Worm (Caenorhabditis elegans): ENCODE results near the gene rfc-1.

Gene rfc-1

DNA sequence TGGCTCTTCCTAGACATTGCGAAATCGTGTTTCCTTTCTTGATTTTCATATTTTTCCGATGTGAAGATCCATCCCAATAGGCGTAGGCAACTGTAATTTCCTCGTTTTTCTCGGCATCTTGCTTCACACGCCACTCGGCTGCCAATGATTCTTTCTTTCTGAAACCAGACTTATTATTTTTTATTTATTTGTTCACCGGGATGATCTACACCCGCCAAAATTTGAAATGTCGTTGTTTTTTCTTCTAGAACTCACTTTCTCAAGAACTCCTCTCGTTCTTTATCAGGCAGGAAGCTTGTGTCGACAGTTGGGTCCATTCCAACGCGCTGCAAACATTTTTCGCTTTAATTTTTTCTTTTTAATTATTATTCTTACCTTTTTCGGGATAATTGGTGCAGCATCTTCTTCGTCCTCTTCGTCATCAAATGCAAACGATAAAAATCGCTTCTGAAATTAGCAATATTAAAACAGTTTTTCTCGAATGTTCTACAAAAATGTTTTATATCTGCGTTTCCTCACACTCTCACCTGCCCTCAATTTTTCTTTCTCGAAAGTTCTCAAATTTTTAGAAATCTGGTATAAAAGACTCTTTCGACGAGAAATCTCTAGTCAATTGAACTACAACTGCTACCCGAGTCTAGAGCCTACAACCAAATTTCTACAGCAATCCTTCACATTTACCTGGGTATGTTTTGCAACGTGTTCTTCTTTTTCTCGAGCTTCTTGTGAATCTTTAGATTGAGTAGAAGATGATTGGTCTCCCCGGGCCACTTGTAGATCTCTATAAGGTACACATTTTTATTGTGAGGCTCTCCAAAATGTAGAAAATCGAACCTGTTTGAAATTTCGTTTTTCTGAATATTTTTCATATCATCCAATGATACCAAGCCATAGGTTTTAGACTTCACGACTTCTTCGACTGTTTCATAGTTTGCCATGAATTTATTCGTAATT lies 38.9 kb upstream of the rfc-1 start, which contains the start of gene hsp-90:
Gene hsp-90, plus strand, starts transcription at position 560 of the 954 bp plus-strand sequence.
- TF ChIP-seq med-1 (GFP tag; optimal IDR thresholded peaks at IDR 0.05; ENCODE audit: insufficient read depth), result no peak
- TF ChIP-seq ztf-23 (GFP tag; IDR thresholded peaks at IDR 0.05), result no peak
- TF ChIP-seq flt-1 (GFP tag; IDR thresholded peaks at IDR 0.05), result no peak
- TF ChIP-seq T22C8.4 (GFP tag; IDR thresholded peaks at IDR 0.05), result no peak
- TF ChIP-seq tab-1 (GFP tag; IDR thresholded peaks at IDR 0.05), result no peak
- TF ChIP-seq klf-2 (GFP tag; conservative IDR thresholded peaks at IDR 0.05), result no peak
- TF ChIP-seq ref-1 (GFP tag; conservative IDR thresholded peaks at IDR 0.05), result no peak
- TF ChIP-seq cog-1 (tag; optimal IDR thresholded peaks at IDR 0.05), result no peak
- no peak for TF ChIP-seq ztf-29 (GFP tag; IDR thresholded peaks at IDR 0.05)

DNA sequence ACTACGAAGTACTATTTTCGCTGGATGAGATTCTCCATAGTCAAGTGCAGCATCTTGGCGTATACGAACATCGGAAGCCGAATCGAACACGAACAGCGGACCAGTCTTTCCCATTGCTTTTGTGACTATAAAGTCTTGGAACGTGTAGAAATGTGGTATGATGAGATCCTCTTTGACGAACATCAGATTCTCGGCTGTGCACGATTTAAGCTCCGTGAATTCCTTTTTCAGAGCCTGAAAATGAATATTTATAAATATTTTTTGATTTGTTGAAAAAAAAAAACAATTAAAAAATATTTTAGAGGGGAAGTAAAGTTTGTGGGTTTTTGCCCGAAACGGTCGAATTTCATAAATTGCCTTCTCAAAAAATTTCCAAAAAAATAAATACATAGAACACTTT lies 38.1 kb upstream of the rfc-1 start:
- no peak for TF ChIP-seq flt-1 (GFP tag; IDR thresholded peaks at IDR 0.05)
- TF ChIP-seq ztf-29 (GFP tag; IDR thresholded peaks at IDR 0.05), result no peak
- TF ChIP-seq tab-1 (GFP tag; IDR thresholded peaks at IDR 0.05), result no peak
- TF ChIP-seq med-1 (GFP tag; optimal IDR thresholded peaks at IDR 0.05; ENCODE audit: insufficient read depth), result no peak
- no peak for TF ChIP-seq ref-1 (GFP tag; conservative IDR thresholded peaks at IDR 0.05)
- no peak for TF ChIP-seq cog-1 (tag; optimal IDR thresholded peaks at IDR 0.05)
- no peak for TF ChIP-seq ztf-23 (GFP tag; IDR thresholded peaks at IDR 0.05)
- no peak for TF ChIP-seq klf-2 (GFP tag; conservative IDR thresholded peaks at IDR 0.05)
- TF ChIP-seq T22C8.4 (GFP tag; IDR thresholded peaks at IDR 0.05), result no peak

DNA sequence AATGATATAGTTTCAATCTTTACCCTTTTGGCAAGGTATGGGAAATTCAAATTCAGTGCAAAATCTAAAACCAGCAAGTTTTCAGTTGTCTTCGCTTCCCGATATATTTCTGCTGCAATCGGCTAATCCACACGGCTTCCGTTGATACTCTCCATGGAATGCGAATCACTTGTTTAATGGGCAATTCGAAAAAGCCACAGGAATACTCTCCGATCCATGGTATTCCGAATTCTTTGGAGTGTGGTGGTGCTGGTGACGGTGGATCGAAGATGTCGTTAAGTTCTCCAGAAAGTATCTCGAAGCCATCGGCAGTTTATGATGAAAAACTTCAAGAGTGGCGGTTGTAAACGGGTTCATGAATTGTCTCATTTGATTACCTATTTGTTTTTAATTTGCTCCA lies 37.5 kb upstream of the rfc-1 start:
- TF ChIP-seq cog-1 (tag; optimal IDR thresholded peaks at IDR 0.05), result no peak

DNA sequence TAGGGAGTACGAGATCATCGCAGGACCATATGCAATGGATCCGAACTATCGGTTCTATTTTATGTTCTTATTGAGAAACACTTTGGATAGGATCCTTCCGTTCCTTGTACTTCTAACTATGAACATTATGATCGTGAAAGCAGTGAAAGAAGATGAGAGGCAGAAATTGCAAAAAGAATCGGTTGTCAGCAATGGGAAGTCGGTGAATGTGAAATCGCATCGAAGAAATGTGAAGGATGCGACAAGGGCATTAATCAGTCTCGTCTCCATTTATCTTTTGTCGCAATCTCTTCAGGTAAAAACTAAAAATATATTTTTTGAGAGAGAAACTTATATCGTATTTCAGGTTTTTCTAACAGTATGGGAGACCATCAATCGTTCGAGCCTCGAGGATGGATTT lies 37.1 kb upstream of the rfc-1 start:
- TF ChIP-seq T22C8.4 (GFP tag; IDR thresholded peaks at IDR 0.05), result no peak
- TF ChIP-seq flt-1 (GFP tag; IDR thresholded peaks at IDR 0.05), result no peak
- no peak for TF ChIP-seq ref-1 (GFP tag; conservative IDR thresholded peaks at IDR 0.05)

DNA sequence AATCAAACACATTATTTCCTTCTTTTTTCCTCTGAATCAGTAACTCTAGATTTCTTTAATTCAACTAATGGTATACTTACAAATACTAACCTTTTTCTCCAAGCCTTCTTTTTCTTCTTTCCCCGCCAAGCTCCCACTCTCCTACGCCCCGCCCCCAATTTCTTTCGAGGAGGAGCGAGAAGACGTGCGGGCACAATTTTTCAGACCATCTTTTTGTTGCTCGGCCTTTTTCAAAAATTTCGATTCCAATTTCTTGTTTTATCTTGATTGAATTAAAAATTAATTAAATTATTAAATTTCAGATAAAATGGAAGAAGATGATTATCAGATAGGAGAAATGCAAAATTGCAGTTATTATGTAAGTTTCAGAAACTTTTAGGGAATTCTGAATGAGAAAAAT lies 34.2 kb upstream of the rfc-1 start, which contains the start of gene C47E8.3:
Gene C47E8.3, plus strand, starts transcription at position 301 of the 400 bp plus-strand sequence.
- TF ChIP-seq T22C8.4 (GFP tag; IDR thresholded peaks at IDR 0.05) (no peak), ztf-23 (GFP tag; IDR thresholded peaks at IDR 0.05) (no peak), klf-2 (GFP tag; conservative IDR thresholded peaks at IDR 0.05) (no peak), tab-1 (GFP tag; IDR thresholded peaks at IDR 0.05) (no peak), flt-1 (GFP tag; IDR thresholded peaks at IDR 0.05) (no peak), ztf-29 (GFP tag; IDR thresholded peaks at IDR 0.05) (no peak), ref-1 (GFP tag; conservative IDR thresholded peaks at IDR 0.05) (no peak), cog-1 (tag; optimal IDR thresholded peaks at IDR 0.05) (no peak), med-1 (GFP tag; optimal IDR thresholded peaks at IDR 0.05; ENCODE audit: insufficient read depth) (no peak)

DNA sequence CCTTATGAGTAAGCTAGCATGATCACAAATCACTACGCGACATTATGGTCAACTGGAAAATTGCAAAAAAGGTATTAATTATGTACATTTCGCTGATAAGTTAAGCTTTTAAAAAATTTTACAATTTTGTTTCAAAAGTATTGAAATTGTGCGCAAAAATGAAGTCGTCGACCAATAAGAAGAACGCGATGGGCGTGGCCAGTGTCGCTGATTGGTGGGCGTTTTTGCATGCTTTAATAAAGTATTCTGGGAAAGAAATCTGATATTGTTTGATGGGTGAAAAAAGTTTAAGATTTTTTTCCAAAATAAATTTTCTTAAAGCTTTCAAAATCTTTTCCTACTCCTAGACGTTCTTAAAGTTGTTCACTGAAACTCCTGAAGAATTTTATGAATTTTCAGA lies 32.5 kb upstream of the rfc-1 start:
- no peak for TF ChIP-seq med-1 (GFP tag; optimal IDR thresholded peaks at IDR 0.05; ENCODE audit: insufficient read depth)
- TF ChIP-seq tab-1 (GFP tag; IDR thresholded peaks at IDR 0.05), result no peak
- no peak for TF ChIP-seq klf-2 (GFP tag; conservative IDR thresholded peaks at IDR 0.05)
- no peak for TF ChIP-seq cog-1 (tag; optimal IDR thresholded peaks at IDR 0.05)
- TF ChIP-seq ztf-23 (GFP tag; IDR thresholded peaks at IDR 0.05), result no peak

DNA sequence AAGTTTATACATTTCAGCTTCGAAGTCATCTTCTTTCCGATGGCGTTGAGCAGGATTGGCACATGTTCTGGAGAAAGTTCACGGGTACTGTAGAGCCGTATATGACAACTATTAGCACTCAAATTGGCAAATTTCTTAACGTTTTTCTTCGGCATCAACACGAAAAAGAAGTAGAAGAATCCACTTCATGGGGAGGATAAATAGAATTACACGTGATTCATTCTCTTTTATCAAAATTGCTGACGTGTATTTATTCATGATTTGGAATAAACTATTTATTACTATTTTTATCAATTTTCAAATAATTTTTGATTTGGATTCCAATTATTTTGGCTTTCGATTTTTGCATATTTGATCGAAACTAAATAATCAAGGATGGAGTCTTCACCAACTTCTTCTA lies 19.9 kb upstream of the rfc-1 start, which contains the start of gene C47E8.1:
Gene C47E8.1, plus strand, starts transcription at position 301 of the 400 bp plus-strand sequence.
- TF ChIP-seq T22C8.4 (GFP tag; IDR thresholded peaks at IDR 0.05), result no peak
- TF ChIP-seq ztf-29 (GFP tag; IDR thresholded peaks at IDR 0.05), result no peak
- TF ChIP-seq med-1 (GFP tag; optimal IDR thresholded peaks at IDR 0.05; ENCODE audit: insufficient read depth), result no peak
- no peak for TF ChIP-seq flt-1 (GFP tag; IDR thresholded peaks at IDR 0.05)
- no peak for TF ChIP-seq tab-1 (GFP tag; IDR thresholded peaks at IDR 0.05)
- TF ChIP-seq ztf-23 (GFP tag; IDR thresholded peaks at IDR 0.05), result no peak
- TF ChIP-seq cog-1 (tag; optimal IDR thresholded peaks at IDR 0.05), result no peak
- TF ChIP-seq ref-1 (GFP tag; conservative IDR thresholded peaks at IDR 0.05), result no peak
- TF ChIP-seq klf-2 (GFP tag; conservative IDR thresholded peaks at IDR 0.05), result no peak

DNA sequence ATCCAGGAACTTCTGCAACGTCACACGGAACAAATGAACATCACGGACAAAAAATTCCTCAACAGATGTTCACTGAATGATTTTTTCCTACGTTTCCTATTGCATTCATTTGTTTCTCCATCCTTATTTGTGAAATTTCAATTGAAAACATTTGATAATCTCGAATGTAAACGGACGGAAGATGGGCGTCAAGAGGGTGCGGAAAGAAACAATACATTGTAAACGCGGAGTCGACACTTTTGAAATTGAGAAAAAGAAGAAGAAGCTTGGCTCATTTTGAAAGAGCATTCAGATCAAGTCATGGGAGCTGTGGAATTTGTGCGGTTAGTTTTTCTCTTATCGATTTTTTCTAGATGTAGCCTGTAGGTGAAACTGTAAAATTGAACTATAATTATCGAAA lies 17.2 kb upstream of the rfc-1 start, which contains the start of gene C47E8.9:
Gene C47E8.9, plus strand, starts transcription at position 301 of the 400 bp plus-strand sequence.
- TF ChIP-seq med-1 (GFP tag; optimal IDR thresholded peaks at IDR 0.05; ENCODE audit: insufficient read depth) (no peak), klf-2 (GFP tag; conservative IDR thresholded peaks at IDR 0.05) (no peak), cog-1 (tag; optimal IDR thresholded peaks at IDR 0.05) (no peak), ztf-23 (GFP tag; IDR thresholded peaks at IDR 0.05) (no peak), ztf-29 (GFP tag; IDR thresholded peaks at IDR 0.05) (no peak), flt-1 (GFP tag; IDR thresholded peaks at IDR 0.05) (no peak)

DNA sequence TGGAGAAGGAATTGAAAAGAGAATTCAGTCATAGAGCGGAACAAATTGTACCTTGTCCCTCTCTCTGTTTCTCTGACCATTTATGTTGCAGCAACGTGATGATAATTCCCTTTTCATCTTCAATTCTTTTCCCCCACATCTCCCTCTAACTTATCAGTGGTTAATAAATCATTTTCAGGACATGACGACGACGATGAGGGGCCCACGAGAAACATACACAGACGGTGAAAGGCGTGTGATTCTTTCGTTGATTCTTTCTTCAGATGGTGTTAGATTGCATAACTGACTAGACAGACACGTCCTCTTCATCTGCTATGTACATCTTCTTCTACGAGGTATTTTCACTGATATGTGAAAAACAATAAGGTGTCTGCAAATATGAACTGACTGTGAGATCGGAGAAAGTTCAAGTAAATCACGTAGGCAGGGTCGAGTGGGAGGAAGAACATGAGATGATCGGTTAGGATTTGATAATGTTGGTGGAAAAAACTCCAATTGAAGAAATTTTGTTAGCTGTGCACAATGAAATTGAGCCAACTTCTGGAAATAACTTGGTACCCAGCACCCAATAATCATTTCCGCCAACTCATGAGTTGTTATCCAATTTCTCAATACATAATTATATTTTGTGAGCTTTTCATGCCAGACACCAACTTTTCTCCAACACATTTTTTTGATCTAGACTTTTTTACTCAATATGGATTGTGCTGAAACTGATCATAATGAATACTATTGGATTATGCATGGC lies 15.0 kb upstream of the rfc-1 start, which contains the start of gene srh-17:
Gene srh-17, plus strand, starts transcription at position 698 of the 748 bp plus-strand sequence.
- TF ChIP-seq ref-1 (GFP tag; conservative IDR thresholded peaks at IDR 0.05) (no peak), klf-2 (GFP tag; conservative IDR thresholded peaks at IDR 0.05) (no peak), flt-1 (GFP tag; IDR thresholded peaks at IDR 0.05) (no peak), ztf-23 (GFP tag; IDR thresholded peaks at IDR 0.05) (no peak), med-1 (GFP tag; optimal IDR thresholded peaks at IDR 0.05; ENCODE audit: insufficient read depth) (no peak), tab-1 (GFP tag; IDR thresholded peaks at IDR 0.05) (no peak), T22C8.4 (GFP tag; IDR thresholded peaks at IDR 0.05) (no peak), cog-1 (tag; optimal IDR thresholded peaks at IDR 0.05) (no peak), ztf-29 (GFP tag; IDR thresholded peaks at IDR 0.05) (no peak)
